Fruit fly (Drosophila melanogaster): ENCODE results near the gene fwe.

fwe gene

dm6 chr3L:15787406-15787805 is 28.8 kb downstream of the fwe start:
- no peak for TF ChIP-seq insv (optimal IDR thresholded peaks at IDR 0.05)
- TF ChIP-seq h (optimal IDR thresholded peaks at IDR 0.05): no peak
- no peak for TF ChIP-seq psq (optimal IDR thresholded peaks at IDR 0.05)
- TF ChIP-seq ttk (optimal IDR thresholded peaks at IDR 0.05): no peak
- no peak for TF ChIP-seq Myc (optimal IDR thresholded peaks at IDR 0.05)
- no peak for TF ChIP-seq Sin3A (optimal IDR thresholded peaks at IDR 0.05)

- TF ChIP-seq insv (optimal IDR thresholded peaks at IDR 0.05) (no peak), Sin3A (optimal IDR thresholded peaks at IDR 0.05) (no peak), ttk (optimal IDR thresholded peaks at IDR 0.05) (no peak), psq (optimal IDR thresholded peaks at IDR 0.05) (no peak), h (optimal IDR thresholded peaks at IDR 0.05) (no peak), Myc (optimal IDR thresholded peaks at IDR 0.05) (no peak)
Observed at dm6 chr3L:15785368-15785767, 30.8 kb downstream of the fwe start.

dm6 chr3L:15778951-15779350 is 37.3 kb downstream of the fwe start:
- TF ChIP-seq psq (optimal IDR thresholded peaks at IDR 0.05) (no peak), Myc (optimal IDR thresholded peaks at IDR 0.05) (no peak), Sin3A (optimal IDR thresholded peaks at IDR 0.05) (no peak), insv (optimal IDR thresholded peaks at IDR 0.05) (no peak), ttk (optimal IDR thresholded peaks at IDR 0.05) (no peak), h (optimal IDR thresholded peaks at IDR 0.05) (no peak)

- no peak for TF ChIP-seq Myc (optimal IDR thresholded peaks at IDR 0.05)
- no peak for TF ChIP-seq insv (optimal IDR thresholded peaks at IDR 0.05)
- no peak for TF ChIP-seq Sin3A (optimal IDR thresholded peaks at IDR 0.05)
- no peak for TF ChIP-seq ttk (optimal IDR thresholded peaks at IDR 0.05)
- no peak for TF ChIP-seq h (optimal IDR thresholded peaks at IDR 0.05)
- no peak for TF ChIP-seq psq (optimal IDR thresholded peaks at IDR 0.05)
Observed at dm6 chr3L:15777839-15778238, 38.4 kb downstream of the fwe start.

- TF ChIP-seq h (optimal IDR thresholded peaks at IDR 0.05): no peak
- TF ChIP-seq Myc (optimal IDR thresholded peaks at IDR 0.05): no peak
- no peak for TF ChIP-seq psq (optimal IDR thresholded peaks at IDR 0.05)
- TF ChIP-seq Sin3A (optimal IDR thresholded peaks at IDR 0.05): no peak
- TF ChIP-seq insv (optimal IDR thresholded peaks at IDR 0.05): no peak
- TF ChIP-seq ttk (optimal IDR thresholded peaks at IDR 0.05): no peak
Observed at dm6 chr3L:15777383-15777782, 38.8 kb downstream of the fwe start.

- TF ChIP-seq Sin3A (optimal IDR thresholded peaks at IDR 0.05) (no peak), ttk (optimal IDR thresholded peaks at IDR 0.05) (no peak), Myc (optimal IDR thresholded peaks at IDR 0.05) (no peak), h (optimal IDR thresholded peaks at IDR 0.05) (no peak), insv (optimal IDR thresholded peaks at IDR 0.05) (no peak), psq (optimal IDR thresholded peaks at IDR 0.05) (no peak)
Observed at dm6 chr3L:15775498-15775897, 40.7 kb downstream of the fwe start.

dm6 chr3L:15772239-15772638 is 44.0 kb downstream of the fwe start:
- TF ChIP-seq Sin3A (optimal IDR thresholded peaks at IDR 0.05) (no peak), h (optimal IDR thresholded peaks at IDR 0.05) (no peak)

dm6 chr3L:15771565-15771964 is 44.6 kb downstream of the fwe start:
- TF ChIP-seq Myc (optimal IDR thresholded peaks at IDR 0.05) (no peak), Sin3A (optimal IDR thresholded peaks at IDR 0.05) (no peak), h (optimal IDR thresholded peaks at IDR 0.05) (no peak), psq (optimal IDR thresholded peaks at IDR 0.05) (no peak), insv (optimal IDR thresholded peaks at IDR 0.05) (no peak), ttk (optimal IDR thresholded peaks at IDR 0.05) (no peak)

dm6 chr3L:15768947-15769389 is 47.2 kb downstream of the fwe start:
- TF ChIP-seq Sin3A (optimal IDR thresholded peaks at IDR 0.05): no peak
- TF ChIP-seq Myc (optimal IDR thresholded peaks at IDR 0.05): no peak
- TF ChIP-seq psq (optimal IDR thresholded peaks at IDR 0.05): no peak
- TF ChIP-seq ttk (optimal IDR thresholded peaks at IDR 0.05): no peak
- no peak for TF ChIP-seq insv (optimal IDR thresholded peaks at IDR 0.05)
- TF ChIP-seq h (optimal IDR thresholded peaks at IDR 0.05): no peak

dm6 chr3L:15763190-15763576 is 53.0 kb downstream of the fwe start:
- TF ChIP-seq h (optimal IDR thresholded peaks at IDR 0.05) (no peak), Myc (optimal IDR thresholded peaks at IDR 0.05) (no peak)

- TF ChIP-seq h (optimal IDR thresholded peaks at IDR 0.05) (no peak), Sin3A (optimal IDR thresholded peaks at IDR 0.05) (no peak), Myc (optimal IDR thresholded peaks at IDR 0.05) (no peak), ttk (optimal IDR thresholded peaks at IDR 0.05) (no peak), insv (optimal IDR thresholded peaks at IDR 0.05) (no peak), psq (optimal IDR thresholded peaks at IDR 0.05) (no peak)
Observed at dm6 chr3L:15762449-15763189, 53.6 kb downstream of the fwe start.

dm6 chr3L:15761918-15762317 is 54.3 kb downstream of the fwe start:
- TF ChIP-seq ttk (optimal IDR thresholded peaks at IDR 0.05) (no peak), h (optimal IDR thresholded peaks at IDR 0.05) (no peak), Sin3A (optimal IDR thresholded peaks at IDR 0.05) (no peak), insv (optimal IDR thresholded peaks at IDR 0.05) (no peak), psq (optimal IDR thresholded peaks at IDR 0.05) (no peak), Myc (optimal IDR thresholded peaks at IDR 0.05) (no peak)

- TF ChIP-seq ttk (optimal IDR thresholded peaks at IDR 0.05) (no peak), insv (optimal IDR thresholded peaks at IDR 0.05) (no peak), psq (optimal IDR thresholded peaks at IDR 0.05) (no peak), Myc (optimal IDR thresholded peaks at IDR 0.05) (no peak), Sin3A (optimal IDR thresholded peaks at IDR 0.05) (no peak), h (optimal IDR thresholded peaks at IDR 0.05) (no peak)
Observed at dm6 chr3L:15760467-15760866, 55.7 kb downstream of the fwe start.
